Worm (Caenorhabditis elegans) whole organism, L4/young adult: ENCODE results near the gene ncx-2.

Experiments
- W03F9.2 ChIP-seq: fragments of 150-350 bp; optimal IDR thresholded peaks from 2 replicates; lab custom pipeline; 2014; ENCODE audit warnings: missing biosample characterization, missing genetic modification characterization
- dao-5 ChIP-seq: sonication (generic microtip); optimal IDR thresholded peaks from 2 replicates; lab custom pipeline; 2016; ENCODE audit warnings: missing genotype, missing genetic modification characterization, moderate library complexity, missing compliant biosample characterization
- him-1 ChIP-seq: sonication (generic microtip); optimal IDR thresholded peaks from 2 replicates; lab custom pipeline; 2016; ENCODE audit warnings: missing genotype, missing genetic modification reagents, missing genetic modification characterization, missing compliant biosample characterization

Gene ncx-2

DNA sequence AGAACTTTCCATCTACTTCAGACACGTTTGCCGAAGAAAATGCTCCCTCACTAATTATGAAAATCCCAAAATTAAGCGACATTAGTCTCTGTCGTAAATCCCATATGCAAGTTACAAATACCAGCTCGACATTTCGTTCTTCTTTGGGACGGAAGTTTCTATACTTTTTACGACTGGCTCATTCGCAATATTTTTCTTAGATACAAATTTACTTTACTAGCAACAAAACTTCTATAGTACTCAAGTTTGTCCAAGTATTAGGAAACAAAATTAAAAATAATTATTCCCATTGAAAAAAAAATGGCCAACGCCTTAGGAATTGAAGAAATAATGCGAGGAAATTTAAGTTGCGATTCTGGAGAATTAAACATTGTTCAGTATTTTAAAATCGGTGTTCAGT lies 27.5 kb downstream of the ncx-2 start, which contains the start of gene srg-26:
Gene srg-26 (plus strand): TSS at position 301 of the 400 bp plus-strand sequence.
- TF ChIP-seq W03F9.2 (tag; lab: Kevin White, UChicago) (no peak), dao-5 (tag; lab: Kevin White, UChicago) (no peak), him-1 (tag; lab: Kevin White, UChicago) (no peak)

DNA sequence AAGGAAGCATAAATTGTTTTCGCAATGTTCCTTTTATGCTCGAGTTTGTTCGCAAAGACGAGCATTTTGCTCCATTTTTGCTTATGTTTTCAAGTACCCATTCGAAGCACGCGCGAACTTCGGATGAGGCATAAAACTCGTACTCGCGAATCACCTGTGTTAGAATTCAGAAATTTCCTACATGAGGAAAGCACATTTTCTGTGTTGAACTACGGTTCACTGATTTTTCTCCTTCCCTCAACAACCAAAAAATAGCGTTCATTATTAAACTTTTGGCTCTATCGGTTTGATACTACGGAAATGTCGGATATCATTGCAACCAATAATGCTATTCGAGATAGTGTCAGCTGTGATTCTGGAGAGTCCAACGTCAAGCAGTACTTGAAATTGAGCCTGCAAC lies 31.1 kb downstream of the ncx-2 start, which contains the start of gene srg-28:
Gene srg-28 (plus strand): TSS at position 301 of the 400 bp plus-strand sequence.
- TF ChIP-seq W03F9.2 (tag; lab: Kevin White, UChicago): no peak
- TF ChIP-seq dao-5 (tag; lab: Kevin White, UChicago): no peak
- no peak for TF ChIP-seq him-1 (tag; lab: Kevin White, UChicago)

ce11 chrV:5336884-5337283 lies 33.4 kb downstream of the ncx-2 start, which contains the start of gene srg-29:
Gene srg-29 (plus strand): TSS chrV:5337184.
- TF ChIP-seq him-1 (tag; lab: Kevin White, UChicago): no peak

DNA sequence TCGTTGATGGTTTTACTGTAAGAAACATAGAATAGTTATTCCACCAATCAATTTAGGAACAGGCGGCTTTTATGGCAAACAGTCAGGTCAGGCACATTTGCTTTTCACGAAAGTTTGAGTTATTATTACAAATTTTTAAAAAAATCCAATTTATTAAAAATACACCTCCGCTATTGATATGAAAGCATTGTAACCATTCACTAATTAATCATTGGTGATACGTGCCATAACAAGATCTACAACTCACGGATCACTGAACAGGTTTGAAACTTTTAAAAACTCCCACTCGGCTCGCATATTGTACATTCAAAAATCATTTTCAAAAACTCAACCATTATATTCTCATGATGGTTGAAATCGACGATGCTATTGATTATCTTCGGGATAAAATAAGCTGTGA lies 36.0 kb downstream of the ncx-2 start, which contains the start of gene srg-27:
Gene srg-27 (plus strand): TSS at position 301 of the 400 bp plus-strand sequence.
- TF ChIP-seq dao-5 (tag; lab: Kevin White, UChicago) (no peak), him-1 (tag; lab: Kevin White, UChicago) (no peak), W03F9.2 (tag; lab: Kevin White, UChicago) (no peak)

- TF ChIP-seq W03F9.2 (tag; lab: Kevin White, UChicago) (no peak), dao-5 (tag; lab: Kevin White, UChicago) (no peak), him-1 (tag; lab: Kevin White, UChicago) (no peak)
Observed at ce11 chrV:5345419-5345818, 41.9 kb downstream of the ncx-2 start, which contains the start of gene srg-25. Gene srg-25 (minus strand): TSS chrV:5345519.

DNA sequence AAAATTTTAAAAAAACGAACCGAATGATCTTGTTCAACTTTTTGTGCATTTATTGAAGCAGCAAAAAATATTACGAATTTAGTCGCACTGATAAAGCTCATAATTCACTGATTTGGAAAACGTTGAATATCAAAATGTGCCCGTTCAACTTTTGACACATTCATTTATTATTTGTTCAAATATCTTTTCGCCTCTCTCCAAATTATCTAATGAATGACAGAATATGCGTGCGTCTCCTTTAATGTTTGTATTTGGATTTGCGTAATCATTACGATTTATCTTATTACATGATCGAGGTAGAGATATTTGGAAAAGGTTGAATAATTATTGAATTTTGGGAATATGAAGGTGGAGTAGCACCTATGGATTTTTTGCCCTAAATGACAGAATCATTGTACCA lies 46.0 kb downstream of the ncx-2 start, which contains the start of gene T09D3.3:
Gene T09D3.3 (minus strand): TSS at position 101 of the 400 bp plus-strand sequence.
- TF ChIP-seq him-1 (tag; lab: Kevin White, UChicago): no peak
- TF ChIP-seq dao-5 (tag; lab: Kevin White, UChicago): no peak
- no peak for TF ChIP-seq W03F9.2 (tag; lab: Kevin White, UChicago)

ce11 chrV:5351483-5351882 lies 48.0 kb downstream of the ncx-2 start, which contains the start of gene srd-9:
Gene srd-9 (plus strand): TSS chrV:5351783.
- no peak for TF ChIP-seq him-1 (tag; lab: Kevin White, UChicago)
- TF ChIP-seq W03F9.2 (tag; lab: Kevin White, UChicago): no peak
- TF ChIP-seq dao-5 (tag; lab: Kevin White, UChicago): no peak

DNA sequence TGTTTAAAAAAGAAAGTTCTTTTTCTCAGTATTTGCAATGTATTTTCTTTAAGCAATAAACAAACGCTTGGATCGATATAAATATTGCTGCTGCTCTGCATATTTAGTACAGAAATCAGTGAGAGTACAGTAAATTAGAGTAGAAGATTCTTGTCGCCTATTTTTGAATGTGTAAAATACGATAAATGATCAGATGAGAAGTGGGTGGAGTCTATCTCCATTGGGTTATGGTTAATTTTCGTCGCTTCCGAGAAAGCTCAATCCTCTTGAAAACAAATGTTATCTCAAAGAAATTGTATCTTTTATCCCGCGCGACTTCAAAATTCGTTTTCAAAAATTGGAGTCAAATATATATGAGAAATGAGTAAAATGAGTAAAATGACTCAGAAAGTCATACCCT lies 55.3 kb downstream of the ncx-2 start, which contains the start of gene nhr-216:
Gene nhr-216 (minus strand): TSS at position 101 of the 400 bp plus-strand sequence.
- TF ChIP-seq W03F9.2 (tag; lab: Kevin White, UChicago): no peak
- no peak for TF ChIP-seq him-1 (tag; lab: Kevin White, UChicago)
- no peak for TF ChIP-seq dao-5 (tag; lab: Kevin White, UChicago)
